Worm (Caenorhabditis elegans) whole organism, L4 larva: ENCODE measurements around the gene grl-22.

Experiments
- F10B5.3 ChIP-seq: sonication (generic microtip); optimal IDR thresholded peaks from 2 replicates; lab custom pipeline; 2016; ENCODE audit warnings: mild to moderate bottlenecking, missing genetic modification characterization, missing compliant biosample characterization
- F37D6.2 ChIP-seq: sonication (generic microtip); optimal IDR thresholded peaks from 2 replicates; lab custom pipeline; 2016; ENCODE audit warnings: mild to moderate bottlenecking, missing genetic modification characterization, missing compliant biosample characterization
- F44E2.7 ChIP-seq: fragments of 200-800 bp; sonication (Bioruptor generic); IDR thresholded peaks from 2 replicates; pipeline ENCODE4 v2.1.2; 2022; ENCODE audit warnings: missing genetic modification characterization, missing compliant biosample characterization
- R02D3.7 ChIP-seq: fragments of 150-350 bp; sonication (generic microtip); optimal IDR thresholded peaks from 3 replicates; lab custom pipeline; 2014; ENCODE audit warnings: missing biosample characterization, missing genetic modification characterization
- T26A8.4 ChIP-seq: fragments of 200-800 bp; sonication (Bioruptor generic); IDR thresholded peaks from 2 replicates; pipeline ENCODE4 v1.3.6; 2022; ENCODE audit warnings: missing genetic modification characterization, missing compliant biosample characterization
- Y5F2A.4 ChIP-seq: fragments of 200-800 bp; sonication (Bioruptor generic); optimal IDR thresholded peaks from 2 replicates; lab custom pipeline; 2018; ENCODE audit warnings: mild to moderate bottlenecking, missing genetic modification characterization, missing compliant biosample characterization
- Y75B8A.6 ChIP-seq: fragments of 200-800 bp; sonication (Bioruptor generic); IDR thresholded peaks from 2 replicates; pipeline ENCODE4 v1.3.6; 2022; ENCODE audit warnings: missing genetic modification reagents, missing genetic modification characterization, missing compliant biosample characterization
- attf-4 ChIP-seq: sonication (generic microtip); optimal IDR thresholded peaks from 3 replicates; lab custom pipeline; 2017; ENCODE audit warnings: missing biosample characterization, missing genetic modification characterization
- ceh-28 ChIP-seq: fragments of 150-350 bp; optimal IDR thresholded peaks from 2 replicates; lab custom pipeline; 2014; ENCODE audit warnings: missing biosample characterization, missing genetic modification reagents, missing genetic modification characterization
- ceh-44 ChIP-seq: fragments of 200-800 bp; sonication (Bioruptor generic); IDR thresholded peaks from 2 replicates; pipeline ENCODE4 v1.3.6; 2022; ENCODE audit warnings: missing genetic modification reagents, missing genetic modification characterization, missing compliant biosample characterization
- ceh-62 ChIP-seq: sonication (generic microtip); optimal IDR thresholded peaks from 2 replicates; lab custom pipeline; 2017; ENCODE audit warnings: missing biosample characterization, missing genetic modification characterization
- ces-1 ChIP-seq: fragments of 150-350 bp; sonication (generic microtip); optimal IDR thresholded peaks from 4 replicates; lab custom pipeline; 2014; ENCODE audit warnings: missing biosample characterization, missing genetic modification reagents, missing genetic modification characterization
- daf-12 ChIP-seq: fragments of 150-350 bp; optimal IDR thresholded peaks from 2 replicates; lab custom pipeline; 2014; ENCODE audit warnings: missing biosample characterization, missing genetic modification reagents, missing genetic modification characterization
- daf-16 ChIP-seq, 3 experiments: sonication (generic microtip); optimal IDR thresholded peaks; 2 replicates each; lab custom pipeline; 2016 to 2017; ENCODE audit warnings: missing genetic modification characterization in 3 of 3, missing genetic modification reagents in 3 of 3, mild to moderate bottlenecking in 2 of 3, missing compliant biosample characterization in 2 of 3, missing biosample characterization in 1 of 3, moderate library complexity in 1 of 3
- dmd-8 ChIP-seq: fragments of 200-800 bp; sonication (Bioruptor generic); IDR thresholded peaks from 2 replicates; pipeline ENCODE4 v1.3.6; 2022; ENCODE audit warnings: missing genetic modification characterization, missing compliant biosample characterization
- fos-1 ChIP-seq: fragments of 150-350 bp; optimal IDR thresholded peaks from 2 replicates; lab custom pipeline; 2014; ENCODE audit warnings: missing biosample characterization, missing genetic modification characterization
- gei-8 ChIP-seq: fragments of 200-800 bp; sonication (Bioruptor generic); optimal IDR thresholded peaks from 2 replicates; lab custom pipeline; 2018; ENCODE audit warnings: mild to moderate bottlenecking, missing genetic modification characterization, missing compliant biosample characterization
- hif-1 ChIP-seq, 2 experiments: sonication (generic microtip); optimal IDR thresholded peaks; 2 replicates each; lab custom pipeline; 2016 to 2017; ENCODE audit warnings: missing compliant biosample characterization in 2 of 2, missing genetic modification characterization in 2 of 2, missing genetic modification reagents in 2 of 2, missing genotype in 2 of 2, mild to moderate bottlenecking in 1 of 2
- hmg-1.1 ChIP-seq: fragments of 200-800 bp; sonication (Bioruptor generic); IDR thresholded peaks from 2 replicates; pipeline ENCODE4 v1.3.6; 2022; ENCODE audit warnings: missing genetic modification reagents, missing genetic modification characterization, missing compliant biosample characterization
- lim-7 ChIP-seq: fragments of 200-800 bp; sonication (Bioruptor generic); IDR thresholded peaks from 2 replicates; pipeline ENCODE4 v1.3.6; 2022; ENCODE audit warnings: missing genetic modification characterization, missing compliant biosample characterization
- lin-1 ChIP-seq: fragments of 200-800 bp; sonication (Bioruptor generic); IDR thresholded peaks from 2 replicates; pipeline ENCODE4 v1.3.6; 2022; ENCODE audit warnings: missing genetic modification reagents, missing genetic modification characterization, missing compliant biosample characterization
- lin-13 ChIP-seq: fragments of 150-350 bp; optimal IDR thresholded peaks from 2 replicates; lab custom pipeline; 2014; ENCODE audit warnings: missing biosample characterization, missing genetic modification reagents, missing genetic modification characterization
- lin-39 ChIP-seq: fragments of 150-350 bp; optimal IDR thresholded peaks from 2 replicates; lab custom pipeline; 2014; ENCODE audit warnings: missing biosample characterization, missing genetic modification reagents, missing genetic modification characterization
- madf-9 ChIP-seq: fragments of 200-800 bp; sonication (Bioruptor generic); conservative IDR thresholded peaks from 2 replicates; pipeline ENCODE4 v1.3.6; 2022; ENCODE audit warnings: missing genetic modification reagents, missing genetic modification characterization, missing compliant biosample characterization
- mdt-29 ChIP-seq: fragments of 200-800 bp; sonication (Bioruptor generic); IDR thresholded peaks from 2 replicates; pipeline ENCODE4 v1.3.6; 2022; ENCODE audit warnings: missing genetic modification reagents, missing genetic modification characterization, missing compliant biosample characterization
- mes-2 ChIP-seq: sonication (generic microtip); optimal IDR thresholded peaks from 2 replicates; lab custom pipeline; 2016; ENCODE audit warnings: missing genotype, mild to moderate bottlenecking, missing genetic modification characterization, missing compliant biosample characterization; ENCODE audit not compliant: poor library complexity, severe bottlenecking
- mxl-3 ChIP-seq: fragments of 200-800 bp; sonication (Bioruptor generic); optimal IDR thresholded peaks from 2 replicates; lab custom pipeline; 2018; ENCODE audit warnings: mild to moderate bottlenecking, missing genetic modification characterization, missing compliant biosample characterization
- nhr-102 ChIP-seq: sonication (generic microtip); optimal IDR thresholded peaks from 2 replicates; lab custom pipeline; 2016; ENCODE audit warnings: mild to moderate bottlenecking, missing genetic modification characterization, moderate library complexity, missing compliant biosample characterization
- nhr-11 ChIP-seq: fragments of 150-350 bp; optimal IDR thresholded peaks from 2 replicates; lab custom pipeline; 2014; ENCODE audit warnings: missing biosample characterization, missing genetic modification characterization
- nhr-28 ChIP-seq: fragments of 150-350 bp; optimal IDR thresholded peaks from 2 replicates; lab custom pipeline; 2014; ENCODE audit warnings: missing biosample characterization, missing genetic modification characterization
- nhr-41 ChIP-seq: fragments of 200-800 bp; sonication (Bioruptor generic); IDR thresholded peaks from 2 replicates; pipeline ENCODE4 v1.3.6; 2022; ENCODE audit warnings: missing genetic modification reagents, missing genetic modification characterization, missing compliant biosample characterization
- nhr-42 ChIP-seq: fragments of 200-800 bp; sonication (Bioruptor generic); IDR thresholded peaks from 2 replicates; pipeline ENCODE4 v1.3.6; 2022; ENCODE audit warnings: missing genetic modification characterization, missing compliant biosample characterization
- nhr-48 ChIP-seq: sonication (generic microtip); optimal IDR thresholded peaks from 2 replicates; lab custom pipeline; 2016; ENCODE audit warnings: mild to moderate bottlenecking, missing genetic modification characterization, missing compliant biosample characterization
- nhr-76 ChIP-seq: fragments of 150-350 bp; optimal IDR thresholded peaks from 2 replicates; lab custom pipeline; 2014; ENCODE audit warnings: missing biosample characterization, missing genetic modification characterization
- nhr-77 ChIP-seq: fragments of 150-350 bp; optimal IDR thresholded peaks from 2 replicates; lab custom pipeline; 2014; ENCODE audit warnings: missing biosample characterization, missing genetic modification characterization
- rbr-2 ChIP-seq: sonication (generic microtip); optimal IDR thresholded peaks from 2 replicates; lab custom pipeline; 2016; ENCODE audit warnings: missing genotype, missing genetic modification characterization, missing compliant biosample characterization
- saeg-2 ChIP-seq: fragments of 200-800 bp; sonication (Bioruptor generic); IDR thresholded peaks from 2 replicates; pipeline ENCODE4 v1.3.6; 2022; ENCODE audit warnings: missing genetic modification reagents, missing genetic modification characterization, missing compliant biosample characterization
- sdz-12 ChIP-seq: fragments of 200-800 bp; sonication (Bioruptor generic); optimal IDR thresholded peaks from 2 replicates; lab custom pipeline; 2018; ENCODE audit warnings: mild to moderate bottlenecking, missing genetic modification characterization, missing compliant biosample characterization
- set-16 ChIP-seq: fragments of 200-800 bp; sonication (Bioruptor generic); IDR thresholded peaks from 2 replicates; pipeline ENCODE4 v1.3.6; 2022; ENCODE audit warnings: missing genetic modification reagents, missing genetic modification characterization, missing compliant biosample characterization
- skn-1 ChIP-seq: fragments of 150-350 bp; optimal IDR thresholded peaks from 2 replicates; lab custom pipeline; 2014; ENCODE audit warnings: missing biosample characterization, missing genetic modification characterization
- snpc-1.2 ChIP-seq: fragments of 200-800 bp; sonication (Bioruptor generic); IDR thresholded peaks from 2 replicates; pipeline ENCODE4 v1.3.6; 2022; ENCODE audit warnings: missing genetic modification reagents, missing genetic modification characterization, missing compliant biosample characterization
- snpc-4 ChIP-seq: fragments of 150-350 bp; optimal IDR thresholded peaks from 2 replicates; lab custom pipeline; 2014; ENCODE audit warnings: missing biosample characterization, missing genetic modification characterization
- spr-1 ChIP-seq: sonication (generic microtip); optimal IDR thresholded peaks from 2 replicates; lab custom pipeline; 2016; ENCODE audit warnings: mild to moderate bottlenecking, missing genetic modification characterization, missing compliant biosample characterization
- tag-97 ChIP-seq: fragments of 200-800 bp; sonication (Bioruptor generic); IDR thresholded peaks from 2 replicates; pipeline ENCODE4 v1.3.6; 2022; ENCODE audit warnings: missing genetic modification characterization, missing compliant biosample characterization
- tra-1 ChIP-seq: fragments of 200-800 bp; sonication (Bioruptor generic); IDR thresholded peaks from 2 replicates; pipeline ENCODE4 v1.3.6; 2022; ENCODE audit warnings: missing genetic modification reagents, missing genetic modification characterization, missing compliant biosample characterization
- unc-62 ChIP-seq, 3 experiments: fragments of 150-350 bp in 1 of 3; sonication (generic microtip); optimal IDR thresholded peaks in 2 of 3; peaks in 1 of 3; 1 replicate in 1 of 3; 2 replicates in 2 of 3; lab custom pipeline; 2014 to 2017; ENCODE audit warnings: missing biosample characterization in 3 of 3, missing genetic modification characterization in 3 of 3, missing genetic modification reagents in 3 of 3, missing genotype in 1 of 3
- vab-7 ChIP-seq: fragments of 200-800 bp; sonication (Bioruptor generic); IDR thresholded peaks from 2 replicates; pipeline ENCODE4 v1.3.6; 2022; ENCODE audit warnings: missing genetic modification reagents, missing genetic modification characterization, missing compliant biosample characterization
- zfp-2 ChIP-seq: sonication (generic microtip); optimal IDR thresholded peaks from 2 replicates; lab custom pipeline; 2016; ENCODE audit warnings: mild to moderate bottlenecking, missing genetic modification characterization, missing compliant biosample characterization
- zfp-3 ChIP-seq: fragments of 200-800 bp; sonication (Bioruptor generic); conservative IDR thresholded peaks from 2 replicates; pipeline ENCODE4 v1.3.6; 2022; ENCODE audit warnings: missing genetic modification reagents, missing genetic modification characterization, missing compliant biosample characterization
- zip-11 ChIP-seq: fragments of 200-800 bp; sonication (Bioruptor generic); IDR thresholded peaks from 2 replicates; pipeline ENCODE4 v1.3.6; 2022; ENCODE audit warnings: missing genetic modification characterization, missing compliant biosample characterization
- ztf-11 ChIP-seq: fragments of 150-350 bp; optimal IDR thresholded peaks from 2 replicates; lab custom pipeline; 2014; ENCODE audit warnings: missing biosample characterization, missing genetic modification characterization
- ztf-7 ChIP-seq: fragments of 150-350 bp; optimal IDR thresholded peaks from 2 replicates; lab custom pipeline; 2014; ENCODE audit warnings: missing biosample characterization, missing genetic modification characterization

grl-22 gene

DNA sequence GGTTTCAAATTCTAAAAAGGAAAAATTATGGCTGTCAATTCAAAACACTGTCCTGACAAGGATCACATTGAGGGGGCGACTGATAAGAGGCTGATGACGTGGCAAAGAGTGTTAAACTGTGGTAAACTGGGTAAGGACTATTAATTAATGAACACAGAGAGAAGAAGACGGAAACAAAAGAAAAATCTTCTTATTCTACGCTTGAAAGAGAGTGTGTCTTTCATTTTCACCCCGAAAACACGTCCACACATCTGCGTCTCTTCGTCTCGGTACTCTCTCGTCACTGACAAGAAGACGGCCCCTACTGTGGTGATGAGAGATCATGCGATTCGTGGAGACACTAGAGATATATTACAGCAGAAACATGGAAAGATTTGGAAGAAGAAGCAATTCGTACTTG is 7.6 kb upstream of the grl-22 start (continued):
- TF ChIP-seq unc-62 (GFP tag; optimal IDR thresholded peaks at IDR 0.05 in 1 of 2; lab: Kevin White, UChicago) (peak in 1 of 2 experiments; percentile 22), unc-62 (tag; optimal IDR thresholded peaks at IDR 0.05; lab: Kevin White, UChicago) (no peak), nhr-11 (tag; lab: Kevin White, UChicago) (peak; percentile 20), lim-7 (GFP tag; lab: Robert Waterston, UW) (no peak), vab-7 (GFP tag; lab: Robert Waterston, UW) (no peak), snpc-4 (tag; lab: Kevin White, UChicago) (no peak), fos-1 (tag; lab: Kevin White, UChicago) (no peak), F37D6.2 (no peak), nhr-28 (tag; lab: Kevin White, UChicago) (peak; percentile 56), ces-1 (GFP tag; lab: Kevin White, UChicago) (no peak), sdz-12 (GFP tag; lab: Kevin White, UChicago) (no peak), tra-1 (no peak), Y5F2A.4 (no peak), set-16 (GFP tag; lab: Robert Waterston, UW) (no peak), zfp-3 (GFP tag; lab: Robert Waterston, UW) (no peak), ztf-11 (tag; lab: Kevin White, UChicago) (no peak), T26A8.4 (GFP tag; lab: Robert Waterston, UW) (no peak), ceh-62 (no peak), F10B5.3 (tag; lab: Kevin White, UChicago) (no peak), spr-1 (no peak), tag-97 (GFP tag; lab: Robert Waterston, UW) (no peak), nhr-76 (tag; lab: Kevin White, UChicago) (no peak), nhr-42 (no peak), hmg-1.1 (GFP tag; lab: Robert Waterston, UW) (0 out of 2 replicates have a peak, but pooled peaks have one; percentile 11), skn-1 (tag; lab: Kevin White, UChicago) (no peak), F44E2.7 (no peak), zip-11 (no peak), ceh-44 (GFP tag; lab: Robert Waterston, UW) (no peak), nhr-102 (tag; lab: Kevin White, UChicago) (no peak), madf-9 (GFP tag; lab: Robert Waterston, UW) (no peak), R02D3.7 (tag; lab: Kevin White, UChicago) (no peak), daf-16 (GFP tag; optimal IDR thresholded peaks at IDR 0.05; lab: Kevin White, UChicago) (no peak), daf-16 (tag; optimal IDR thresholded peaks at IDR 0.05; lab: Kevin White, UChicago) (peak; percentile 67), daf-12 (no peak), dmd-8 (GFP tag; lab: Robert Waterston, UW) (no peak), ceh-28 (no peak), attf-4 (tag; lab: Kevin White, UChicago) (no peak), rbr-2 (peak; percentile 27), lin-13 (GFP tag; lab: Kevin White, UChicago) (no peak), nhr-77 (tag; lab: Kevin White, UChicago) (no peak), nhr-41 (no peak; the same call in 1 of the 2 replicates), ztf-7 (tag; lab: Kevin White, UChicago) (no peak), saeg-2 (GFP tag; lab: Robert Waterston, UW) (no peak), zfp-2 (tag; lab: Kevin White, UChicago) (no peak), mxl-3 (GFP tag; lab: Kevin White, UChicago) (peak; percentile 61), nhr-48 (tag; lab: Kevin White, UChicago) (peak; percentile 13), mes-2 (tag; lab: Kevin White, UChicago) (peak; percentile 24), hif-1 (tag; optimal IDR thresholded peaks at IDR 0.05; lab: Kevin White, UChicago) (peak in 1 of 2 experiments; percentile 18), mdt-29 (GFP tag; lab: Robert Waterston, UW) (no peak), lin-39 (tag; lab: Kevin White, UChicago) (no peak), lin-1 (GFP tag; lab: Robert Waterston, UW) (peak; percentile 45; the same call in 1 of the 2 replicates), gei-8 (GFP tag; lab: Kevin White, UChicago) (no peak), snpc-1.2 (GFP tag; lab: Robert Waterston, UW) (no peak), Y75B8A.6 (GFP tag; lab: Robert Waterston, UW) (no peak)
